Fruit fly (Drosophila melanogaster) whole organism, embryonic: ENCODE measurements around the gene CG16717.

Experiments used
- Adf1 ChIP-seq: fragments of 200-800 bp; sonication (Bioruptor generic); IDR thresholded peaks from 2 replicates; pipeline ENCODE4 v1.3.6; 2022; ENCODE audit warnings: missing biosample characterization, missing genetic modification characterization
- B-H1 ChIP-seq: fragments of 200-800 bp; sonication (Bioruptor generic); IDR thresholded peaks from 3 replicates; pipeline ENCODE4 v1.3.6; 2022; ENCODE audit warnings: missing biosample characterization, missing genetic modification characterization
- Bdp1 ChIP-seq: fragments of 200-800 bp; sonication (Bioruptor generic); optimal IDR thresholded peaks from 3 replicates; lab custom pipeline; 2016; ENCODE audit warnings: missing biosample characterization, missing genetic modification characterization
- CG10543 ChIP-seq: fragments of 200-800 bp; sonication (Bioruptor generic); optimal IDR thresholded peaks from 3 replicates; lab custom pipeline; 2017; ENCODE audit warnings: missing biosample characterization, mild to moderate bottlenecking, missing genetic modification characterization, moderate library complexity
- CG10959 ChIP-seq: fragments of 200-800 bp; sonication (Bioruptor generic); IDR thresholded peaks from 2 replicates; pipeline ENCODE4 v1.3.6; 2022; ENCODE audit warnings: missing biosample characterization, missing genetic modification characterization
- CG13123 ChIP-seq: fragments of 200-800 bp; sonication (Bioruptor generic); optimal IDR thresholded peaks from 2 replicates; lab custom pipeline; 2016; ENCODE audit warnings: missing biosample characterization, missing genetic modification characterization
- CG13287 ChIP-seq: fragments of 200-800 bp; sonication (Bioruptor generic); IDR thresholded peaks from 2 replicates; pipeline ENCODE4 v1.3.6; 2022; ENCODE audit warnings: missing biosample characterization, missing genetic modification characterization; ENCODE audit not compliant: partially characterized antibody
- CG13296 ChIP-seq: fragments of 200-800 bp; sonication (Bioruptor generic); optimal IDR thresholded peaks from 3 replicates; lab custom pipeline; 2018; ENCODE audit warnings: missing biosample characterization, mild to moderate bottlenecking, missing genetic modification characterization
- CG15601 ChIP-seq: fragments of 200-800 bp; sonication (Bioruptor generic); optimal IDR thresholded peaks from 3 replicates; lab custom pipeline; 2019; ENCODE audit warnings: missing biosample characterization, mild to moderate bottlenecking, missing genetic modification characterization, moderate library complexity
- CG2129 ChIP-seq: fragments of 200-800 bp; sonication (Bioruptor generic); IDR thresholded peaks from 2 replicates; pipeline ENCODE4 v1.3.6; 2022; ENCODE audit warnings: missing biosample characterization, missing genetic modification characterization; ENCODE audit not compliant: partially characterized antibody
- CG2678 ChIP-seq: fragments of 200-800 bp; sonication (Bioruptor generic); optimal IDR thresholded peaks from 3 replicates; lab custom pipeline; 2019; ENCODE audit warnings: missing biosample characterization, mild to moderate bottlenecking, missing genetic modification characterization, moderate library complexity
- CG3407 ChIP-seq: fragments of 200-800 bp; sonication (Bioruptor generic); optimal IDR thresholded peaks from 2 replicates; lab custom pipeline; 2018; ENCODE audit warnings: missing biosample characterization, mild to moderate bottlenecking, missing genetic modification characterization
- CG34224 ChIP-seq: fragments of 200-800 bp; sonication (Bioruptor generic); IDR thresholded peaks from 3 replicates; pipeline ENCODE4 v1.3.6; 2022; ENCODE audit warnings: missing biosample characterization, missing genetic modification characterization; ENCODE audit not compliant: partially characterized antibody
- CG4404 ChIP-seq: fragments of 200-800 bp; sonication (Bioruptor generic); IDR thresholded peaks from 2 replicates; pipeline ENCODE4 v1.3.6; 2022; ENCODE audit warnings: missing biosample characterization, missing genetic modification characterization
- CG9437 ChIP-seq: fragments of 200-800 bp; sonication (Bioruptor generic); optimal IDR thresholded peaks from 2 replicates; lab custom pipeline; 2018; ENCODE audit warnings: missing biosample characterization, mild to moderate bottlenecking, missing genetic modification characterization
- CG9727 ChIP-seq: fragments of 200-800 bp; sonication (Bioruptor generic); optimal IDR thresholded peaks from 3 replicates; lab custom pipeline; 2017; ENCODE audit warnings: missing biosample characterization, mild to moderate bottlenecking, missing genetic modification characterization
- Dbx ChIP-seq: fragments of 200-800 bp; sonication (Bioruptor generic); IDR thresholded peaks from 3 replicates; pipeline ENCODE4 v1.3.6; 2022; ENCODE audit warnings: missing biosample characterization, missing genetic modification characterization
- Deaf1 ChIP-seq: fragments of 200-800 bp; optimal IDR thresholded peaks from 3 replicates; lab custom pipeline; 2019; ENCODE audit warnings: missing biosample characterization, mild to moderate bottlenecking, missing genetic modification characterization, moderate library complexity
- Dfd ChIP-seq, 2 experiments: fragments of >200 bp; optimal IDR thresholded peaks; 2 replicates each; lab custom pipeline; 2017; ENCODE audit warnings: missing biosample characterization in 2 of 2, missing genetic modification characterization in 2 of 2
- Doc3 ChIP-seq: fragments of 200-800 bp; sonication (Bioruptor generic); IDR thresholded peaks from 3 replicates; pipeline ENCODE4 v1.3.6; 2022; ENCODE audit warnings: missing biosample characterization, missing genetic modification characterization; ENCODE audit not compliant: partially characterized antibody
- E2f2 ChIP-seq: fragments of 200-800 bp; sonication (Bioruptor generic); IDR thresholded peaks from 2 replicates; pipeline ENCODE4 v1.3.6; 2022; ENCODE audit warnings: missing biosample characterization, missing genetic modification characterization
- HmgZ ChIP-seq: fragments of 200-800 bp; sonication (Bioruptor generic); optimal IDR thresholded peaks from 2 replicates; lab custom pipeline; 2018; ENCODE audit warnings: missing biosample characterization, mild to moderate bottlenecking, missing genetic modification characterization
- Hmr ChIP-seq: fragments of 200-800 bp; sonication (Bioruptor generic); optimal IDR thresholded peaks from 3 replicates; lab custom pipeline; 2017; ENCODE audit warnings: mild to moderate bottlenecking, missing biosample characterization, missing genetic modification reagents, missing genetic modification characterization
- Lhr ChIP-seq: fragments of 200-800 bp; sonication (Bioruptor generic); optimal IDR thresholded peaks from 3 replicates; lab custom pipeline; 2017; ENCODE audit warnings: mild to moderate bottlenecking, missing biosample characterization, missing genetic modification reagents, missing genetic modification characterization
- NFAT ChIP-seq: fragments of 200-800 bp; sonication (Bioruptor generic); IDR thresholded peaks from 2 replicates; pipeline ENCODE4 v1.3.6; 2022; ENCODE audit warnings: missing biosample characterization, missing genetic modification characterization
- PHDP ChIP-seq: fragments of 200-800 bp; sonication (Bioruptor generic); optimal IDR thresholded peaks from 3 replicates; lab custom pipeline; 2018; ENCODE audit warnings: missing biosample characterization, mild to moderate bottlenecking, missing genetic modification characterization, moderate library complexity
- Pdp1 ChIP-seq, 2 experiments: fragments of 200-800 bp; sonication (Bioruptor generic); optimal IDR thresholded peaks; 3 replicates each; lab custom pipeline; 2016; ENCODE audit warnings: missing biosample characterization in 2 of 2, missing genetic modification characterization in 2 of 2, mild to moderate bottlenecking in 1 of 2, moderate library complexity in 1 of 2
- Six4 ChIP-seq: fragments of 200-800 bp; sonication (Bioruptor generic); optimal IDR thresholded peaks from 2 replicates; lab custom pipeline; 2016; ENCODE audit warnings: missing biosample characterization, missing genetic modification characterization
- Spps ChIP-seq: fragments of 200-800 bp; sonication (Bioruptor generic); optimal IDR thresholded peaks from 2 replicates; lab custom pipeline; 2018; ENCODE audit warnings: missing biosample characterization, mild to moderate bottlenecking, missing genetic modification characterization
- Sry-β ChIP-seq: fragments of 200-800 bp; sonication (Bioruptor generic); optimal IDR thresholded peaks from 2 replicates; lab custom pipeline; 2018; ENCODE audit warnings: missing biosample characterization, mild to moderate bottlenecking, missing genetic modification characterization, moderate library complexity
- ab ChIP-seq: fragments of 200-800 bp; sonication (Bioruptor generic); optimal IDR thresholded peaks from 2 replicates; lab custom pipeline; 2016; ENCODE audit warnings: missing biosample characterization, missing genetic modification characterization
- bigmax ChIP-seq: fragments of 200-800 bp; sonication (Bioruptor generic); optimal IDR thresholded peaks from 2 replicates; lab custom pipeline; 2018; ENCODE audit warnings: missing biosample characterization, mild to moderate bottlenecking, missing genetic modification characterization
- cg ChIP-seq: fragments of 200-800 bp; sonication (Bioruptor generic); optimal IDR thresholded peaks from 3 replicates; lab custom pipeline; 2019; ENCODE audit warnings: missing biosample characterization, mild to moderate bottlenecking, missing genetic modification characterization, moderate library complexity
- dimm ChIP-seq: fragments of 200-800 bp; sonication (Bioruptor generic); IDR thresholded peaks from 2 replicates; pipeline ENCODE4 v1.3.6; 2022; ENCODE audit warnings: missing biosample characterization, missing genetic modification characterization
- dm ChIP-seq: fragments of 200-800 bp; sonication (Bioruptor generic); optimal IDR thresholded peaks from 3 replicates; lab custom pipeline; 2016; ENCODE audit warnings: missing biosample characterization, missing genetic modification characterization
- exex ChIP-seq: fragments of 200-800 bp; sonication (Bioruptor generic); optimal IDR thresholded peaks from 4 replicates; lab custom pipeline; 2018; ENCODE audit warnings: missing biosample characterization, mild to moderate bottlenecking, missing genetic modification characterization, moderate library complexity
- h ChIP-seq: fragments of >200 bp; optimal IDR thresholded peaks from 2 replicates; lab custom pipeline; 2017
- ken ChIP-seq: fragments of 200-800 bp; sonication (Bioruptor generic); IDR thresholded peaks from 3 replicates; pipeline ENCODE4 v1.3.6; 2022; ENCODE audit warnings: missing biosample characterization, missing genetic modification characterization
- lab ChIP-seq: fragments of 200-800 bp; sonication (Bioruptor generic); optimal IDR thresholded peaks from 3 replicates; lab custom pipeline; 2017; ENCODE audit warnings: missing biosample characterization, missing genetic modification characterization, mild to moderate bottlenecking, moderate library complexity, missing genetic modification reagents
- nau ChIP-seq: fragments of 200-800 bp; sonication (Bioruptor generic); optimal IDR thresholded peaks from 3 replicates; lab custom pipeline; 2017; ENCODE audit warnings: missing biosample characterization, mild to moderate bottlenecking, missing genetic modification characterization, missing genetic modification reagents
- p53 ChIP-seq: fragments of 200-800 bp; sonication (Bioruptor generic); optimal IDR thresholded peaks from 2 replicates; lab custom pipeline; 2016; ENCODE audit warnings: missing biosample characterization, missing genetic modification characterization
- sens ChIP-seq: fragments of 200-800 bp; sonication (Bioruptor generic); peaks from one replicate; lab custom pipeline; 2016; ENCODE audit warnings: missing biosample characterization, missing genetic modification characterization
- sna ChIP-seq: fragments of 200-800 bp; sonication (Bioruptor generic); IDR thresholded peaks from 2 replicates; pipeline ENCODE4 v1.3.6; 2022; ENCODE audit warnings: missing biosample characterization, missing genetic modification characterization; ENCODE audit not compliant: partially characterized antibody
- sob ChIP-seq: fragments of 200-800 bp; sonication (Bioruptor generic); IDR thresholded peaks from 2 replicates; pipeline ENCODE4 v1.3.6; 2022; ENCODE audit warnings: missing biosample characterization, missing genetic modification characterization
- ssp ChIP-seq: fragments of 200-800 bp; sonication (Bioruptor generic); IDR thresholded peaks from 2 replicates; pipeline ENCODE4 v1.3.6; 2022; ENCODE audit warnings: missing biosample characterization, missing genetic modification characterization
- stwl ChIP-seq: fragments of 200-800 bp; sonication (Bioruptor generic); optimal IDR thresholded peaks from 3 replicates; lab custom pipeline; 2018; ENCODE audit warnings: missing biosample characterization, mild to moderate bottlenecking, missing genetic modification characterization, moderate library complexity
- twi ChIP-seq: fragments of 200-800 bp; optimal IDR thresholded peaks from 2 replicates; lab custom pipeline; 2019; ENCODE audit warnings: missing biosample characterization, mild to moderate bottlenecking, missing genetic modification characterization, moderate library complexity
- unc-4 ChIP-seq: fragments of 200-800 bp; sonication (Bioruptor generic); IDR thresholded peaks from 2 replicates; pipeline ENCODE4 v1.3.6; 2022; ENCODE audit warnings: missing biosample characterization, missing genetic modification characterization; ENCODE audit not compliant: partially characterized antibody
- vfl ChIP-seq: fragments of 200-800 bp; sonication (Bioruptor generic); optimal IDR thresholded peaks from 2 replicates; lab custom pipeline; 2016; ENCODE audit warnings: missing biosample characterization, missing genetic modification characterization
- vvl ChIP-seq: fragments of 200-800 bp; sonication (Bioruptor generic); IDR thresholded peaks from 2 replicates; pipeline ENCODE4 v1.3.6; 2022; ENCODE audit warnings: missing biosample characterization, missing genetic modification characterization
- zfh1 ChIP-seq: fragments of 200-800 bp; sonication (Bioruptor generic); IDR thresholded peaks from 3 replicates; pipeline ENCODE4 v1.3.6; 2022; ENCODE audit warnings: missing biosample characterization, missing genetic modification characterization

Gene CG16717

DNA sequence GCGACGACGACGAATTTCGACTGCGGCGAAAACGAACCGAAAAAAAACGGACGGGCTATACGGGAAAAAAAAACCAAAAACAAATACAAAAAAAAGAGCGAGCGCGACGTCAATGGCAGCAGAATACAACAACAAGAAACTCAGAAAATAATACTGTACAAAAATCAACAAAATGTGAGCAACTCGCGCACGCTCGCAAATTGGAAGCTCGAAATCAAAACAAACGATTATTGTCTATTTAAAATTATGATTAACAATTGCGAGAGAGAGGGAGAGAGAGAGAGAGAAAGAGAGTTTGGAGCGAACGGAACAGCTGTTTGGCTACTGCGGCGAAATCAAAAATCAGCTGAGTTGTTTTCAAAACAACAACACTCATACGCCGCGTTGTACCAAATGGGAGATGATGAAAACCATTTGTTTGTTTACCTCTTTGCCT lies 3.5 kb upstream of the CG16717 start (continued):
- TF ChIP-seq CG2129 (GFP tag; lab: Robert Waterston, UW) (no peak), unc-4 (GFP tag; lab: Robert Waterston, UW) (0 out of 2 replicates have a peak, but pooled peaks have one; percentile 33), CG34224 (GFP tag; lab: Robert Waterston, UW) (peak; percentile 72), sob (GFP tag; lab: Robert Waterston, UW) (no peak), CG9437 (GFP tag; lab: Kevin White, UChicago) (no peak), PHDP (tag; lab: Kevin White, UChicago) (peak; percentile 10), Dbx (GFP tag; lab: Robert Waterston, UW) (no peak), p53 (no peak), Doc3 (GFP tag; lab: Robert Waterston, UW) (peak; percentile 56; the same call in 2 of the 3 replicates), nau (GFP tag; lab: Kevin White, UChicago) (no peak), CG13287 (GFP tag; lab: Robert Waterston, UW) (peak; percentile 72), exex (tag; lab: Kevin White, UChicago) (peak; percentile 88), CG13296 (peak; percentile 46), Adf1 (GFP tag; lab: Robert Waterston, UW) (peak; percentile 70; the same call in 1 of the 2 replicates), CG9727 (GFP tag; lab: Kevin White, UChicago) (no peak), lab (peak; percentile 19), Hmr (GFP tag; lab: Kevin White, UChicago) (peak; percentile 19), CG13123 (GFP tag; lab: Kevin White, UChicago) (no peak), sens (no peak), h (lab: Kevin White, UChicago) (no peak), cg (no peak), Pdp1 (GFP tag; optimal IDR thresholded peaks at IDR 0.05; lab: Kevin White, UChicago) (no peak), ssp (GFP tag; lab: Robert Waterston, UW) (no peak), E2f2 (no peak), vfl (GFP tag; lab: Kevin White, UChicago) (no peak), CG10959 (GFP tag; lab: Robert Waterston, UW) (no peak), B-H1 (GFP tag; lab: Robert Waterston, UW) (no peak), CG3407 (GFP tag; lab: Kevin White, UChicago) (no peak), Dfd (GFP tag; optimal IDR thresholded peaks at IDR 0.05; lab: Kevin White, UChicago) (no peak), dimm (GFP tag; lab: Robert Waterston, UW) (no peak), Lhr (GFP tag; lab: Kevin White, UChicago) (no peak), CG15601 (tag; lab: Kevin White, UChicago) (no peak), bigmax (GFP tag; lab: Kevin White, UChicago) (no peak), Spps (tag; lab: Kevin White, UChicago) (no peak), HmgZ (tag; lab: Kevin White, UChicago) (no peak), twi (tag; lab: Kevin White, UChicago) (no peak), CG2678 (tag; lab: Kevin White, UChicago) (peak; percentile 12), ab (GFP tag; lab: Kevin White, UChicago) (no peak), CG4404 (GFP tag; lab: Robert Waterston, UW) (no peak), Bdp1 (no peak), zfh1 (GFP tag; lab: Robert Waterston, UW) (no peak), NFAT (GFP tag; lab: Robert Waterston, UW) (no peak), Six4 (GFP tag; lab: Kevin White, UChicago) (no peak), vvl (GFP tag; lab: Robert Waterston, UW) (no peak), ken (GFP tag; lab: Robert Waterston, UW) (no peak), Deaf1 (tag; lab: Kevin White, UChicago) (peak; percentile 62), sna (peak; percentile 59; the same call in 1 of the 2 replicates), CG10543 (GFP tag; lab: Kevin White, UChicago) (peak; percentile 66), stwl (tag; lab: Kevin White, UChicago) (no peak), dm (no peak), Sry-β (GFP tag; lab: Kevin White, UChicago) (no peak)
